Worm (Caenorhabditis elegans): Measurements from ENCODE around the gene nlp-66.

nlp-66 gene

DNA sequence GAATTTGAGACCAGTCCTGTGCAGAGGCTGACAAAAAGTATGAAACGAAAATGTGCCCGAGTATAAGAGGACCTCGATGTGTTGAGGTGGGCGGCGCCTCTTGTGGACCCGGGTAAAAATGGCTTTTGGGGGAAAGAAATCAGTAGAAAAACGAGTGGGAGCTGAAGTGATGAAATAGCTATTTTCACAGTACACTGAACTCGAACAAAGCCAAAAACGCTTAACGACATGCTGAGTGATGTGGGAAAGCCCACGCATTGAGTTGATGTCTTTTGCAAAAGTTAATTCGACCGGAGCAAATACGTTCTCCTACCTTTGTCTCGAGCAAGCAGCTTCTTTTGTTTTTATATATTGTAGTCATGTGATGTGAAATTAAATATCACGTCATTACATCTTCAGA is at the start of gene nlp-66:
Gene nlp-66 (minus strand): TSS at position 101 of the 400 bp plus-strand sequence.
- no peak for TF ChIP-seq B0310.2 (tag; optimal IDR thresholded peaks at IDR 0.05)
- no peak for TF ChIP-seq F13C5.2 (tag; optimal IDR thresholded peaks at IDR 0.05)

DNA sequence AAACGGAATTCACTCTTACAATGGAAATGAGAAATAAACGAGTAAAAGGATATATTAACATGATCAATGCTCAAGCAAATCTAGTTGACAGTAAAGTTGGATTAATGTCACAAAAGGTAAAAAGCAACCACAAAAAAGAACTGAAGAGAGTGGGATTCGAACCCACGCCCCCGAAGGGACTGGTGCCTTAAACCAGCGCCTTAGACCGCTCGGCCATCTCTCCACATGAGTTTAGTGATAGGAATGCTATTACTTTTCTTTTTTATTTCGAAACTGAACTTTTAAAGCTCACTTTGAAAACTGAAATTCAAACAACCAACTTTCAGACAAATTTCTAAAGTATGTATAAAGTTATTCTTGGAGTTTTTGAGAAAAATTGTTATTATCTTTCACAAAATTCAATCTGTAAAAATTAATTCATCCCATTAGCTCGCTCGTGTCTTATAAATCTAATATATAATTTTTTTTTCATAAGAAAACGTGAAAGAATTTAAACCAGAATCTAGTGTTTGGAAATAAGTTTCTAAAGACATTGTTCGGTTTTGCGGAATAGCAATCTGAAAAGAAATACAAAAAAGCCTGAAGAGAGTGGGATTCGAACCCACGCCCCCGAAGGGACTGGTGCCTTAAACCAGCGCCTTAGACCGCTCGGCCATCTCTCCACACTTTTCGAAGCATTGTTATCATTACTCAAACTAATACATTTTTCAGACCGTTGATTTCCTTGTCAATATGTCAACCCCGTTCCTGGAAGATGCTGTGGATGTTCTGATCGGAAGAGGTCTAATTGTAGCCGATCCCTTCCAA is 46.4 kb upstream of the nlp-66 start:
- no peak for TF ChIP-seq flt-1 (GFP tag; IDR thresholded peaks at IDR 0.05)
- TF ChIP-seq tbx-37 (GFP tag; conservative IDR thresholded peaks at IDR 0.05) = no peak

DNA sequence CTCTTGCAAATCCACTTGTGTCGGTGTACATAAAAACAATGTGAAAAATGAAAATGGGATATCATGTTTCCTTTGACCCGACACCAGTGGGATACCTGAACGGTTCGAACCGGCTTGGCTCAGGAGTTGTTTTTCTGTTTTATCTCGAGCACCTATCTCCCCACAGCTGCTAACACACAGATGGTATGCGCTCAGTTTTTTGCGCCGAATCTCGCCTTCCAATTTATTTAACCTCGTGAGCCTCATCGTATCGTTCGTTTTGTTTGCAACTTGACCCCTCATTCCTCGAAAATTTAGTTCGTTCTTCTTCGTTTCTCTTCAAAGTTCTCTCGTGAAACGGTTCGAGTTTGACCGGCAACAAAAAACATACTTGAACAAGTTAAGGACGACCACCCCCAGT is 43.9 kb upstream of the nlp-66 start, which contains the start of gene C05C9.1:
Gene C05C9.1 (plus strand): TSS at position 301 of the 400 bp plus-strand sequence.
- TF ChIP-seq pes-1 (GFP tag; IDR thresholded peaks at IDR 0.05) (no peak), aly-1 (tag; optimal IDR thresholded peaks at IDR 0.05) (no peak), hmbx-1 (tag; optimal IDR thresholded peaks at IDR 0.05) (no peak), tra-4 (tag; optimal IDR thresholded peaks at IDR 0.05) (no peak), F13C5.2 (tag; optimal IDR thresholded peaks at IDR 0.05) (no peak), ceh-36 (tag; optimal IDR thresholded peaks at IDR 0.05) (no peak), scrt-1 (GFP tag; IDR thresholded peaks at IDR 0.05) (no peak), hmg-4 (GFP tag; optimal IDR thresholded peaks at IDR 0.05) (no peak), ceh-13 (GFP tag; optimal IDR thresholded peaks at IDR 0.05) (no peak)

DNA sequence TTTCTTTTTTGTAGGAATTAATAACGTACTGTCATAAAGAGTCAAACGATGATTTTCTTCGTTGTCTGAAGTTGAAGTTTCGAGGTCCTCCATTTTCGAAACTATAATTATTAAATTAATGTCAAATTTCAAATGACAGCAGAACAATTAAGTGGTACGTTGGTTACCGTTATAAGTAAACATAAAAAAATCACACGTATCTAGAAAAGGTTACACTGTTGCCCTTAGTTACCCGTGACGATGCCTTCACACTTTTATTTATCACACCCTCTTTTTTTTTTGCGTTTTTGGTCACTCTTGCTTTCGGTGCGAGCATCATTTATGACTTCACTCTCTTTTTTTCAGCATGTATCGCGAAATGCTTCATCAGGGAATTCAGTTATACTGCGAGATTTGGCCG is 36.1 kb upstream of the nlp-66 start, which contains the start of the genes C05C9.3 and C05C9.2:
Gene C05C9.3 (minus strand): TSS at position 101 of the 400 bp plus-strand sequence.
Gene C05C9.2 (plus strand): TSS at position 346 of the 400 bp plus-strand sequence.
- TF ChIP-seq tra-4 (tag; optimal IDR thresholded peaks at IDR 0.05) (no peak), scrt-1 (GFP tag; IDR thresholded peaks at IDR 0.05) (no peak), B0310.2 (tag; optimal IDR thresholded peaks at IDR 0.05) (no peak), tbx-11 (GFP tag; IDR thresholded peaks at IDR 0.05) (no peak), tbx-37 (GFP tag; conservative IDR thresholded peaks at IDR 0.05) (no peak), aly-1 (tag; optimal IDR thresholded peaks at IDR 0.05) (no peak), hmbx-1 (tag; optimal IDR thresholded peaks at IDR 0.05) (no peak), ama-1 (optimal IDR thresholded peaks at IDR 0.05) (no peak), ceh-36 (tag; optimal IDR thresholded peaks at IDR 0.05) (no peak), ceh-13 (GFP tag; optimal IDR thresholded peaks at IDR 0.05) (no peak), pes-1 (GFP tag; IDR thresholded peaks at IDR 0.05) (no peak), hnd-1 (tag; optimal IDR thresholded peaks at IDR 0.05) (no peak), ets-7 (tag; optimal IDR thresholded peaks at IDR 0.05) (no peak), flt-1 (GFP tag; IDR thresholded peaks at IDR 0.05) (no peak)

DNA sequence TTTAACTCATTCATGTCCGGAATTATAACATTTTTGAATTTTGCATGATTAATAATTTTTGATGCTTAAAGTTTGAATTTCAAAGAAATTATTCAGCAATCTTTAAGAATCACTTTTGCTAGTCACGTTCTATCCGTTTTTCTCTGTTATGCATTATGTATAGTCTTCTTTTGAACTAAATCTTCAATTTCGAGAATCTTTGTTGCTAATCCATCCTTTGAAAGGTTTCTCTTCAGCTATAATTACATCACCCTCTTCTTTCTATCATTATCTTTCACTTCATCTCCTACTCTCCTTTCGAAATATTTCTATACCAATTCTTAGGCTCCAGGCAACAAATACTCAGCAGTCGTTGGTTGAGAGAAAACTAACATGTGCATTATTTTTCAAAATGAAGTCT is 34.9 kb upstream of the nlp-66 start:
- TF ChIP-seq ceh-13 (GFP tag; optimal IDR thresholded peaks at IDR 0.05) (no peak), ama-1 (optimal IDR thresholded peaks at IDR 0.05) (no peak), F13C5.2 (tag; optimal IDR thresholded peaks at IDR 0.05) (no peak), flt-1 (GFP tag; IDR thresholded peaks at IDR 0.05) (no peak), hmbx-1 (tag; optimal IDR thresholded peaks at IDR 0.05) (no peak), ets-7 (tag; optimal IDR thresholded peaks at IDR 0.05) (no peak), sea-1 (GFP tag; conservative IDR thresholded peaks at IDR 0.05) (no peak), tbx-11 (GFP tag; IDR thresholded peaks at IDR 0.05) (no peak), hnd-1 (tag; optimal IDR thresholded peaks at IDR 0.05) (no peak), tbx-37 (GFP tag; conservative IDR thresholded peaks at IDR 0.05) (no peak), scrt-1 (GFP tag; IDR thresholded peaks at IDR 0.05) (no peak), pes-1 (GFP tag; IDR thresholded peaks at IDR 0.05) (no peak), tra-4 (tag; optimal IDR thresholded peaks at IDR 0.05) (no peak), B0310.2 (tag; optimal IDR thresholded peaks at IDR 0.05) (no peak), ceh-36 (tag; optimal IDR thresholded peaks at IDR 0.05) (no peak), hmg-4 (GFP tag; optimal IDR thresholded peaks at IDR 0.05) (no peak), aly-1 (tag; optimal IDR thresholded peaks at IDR 0.05) (no peak)

DNA sequence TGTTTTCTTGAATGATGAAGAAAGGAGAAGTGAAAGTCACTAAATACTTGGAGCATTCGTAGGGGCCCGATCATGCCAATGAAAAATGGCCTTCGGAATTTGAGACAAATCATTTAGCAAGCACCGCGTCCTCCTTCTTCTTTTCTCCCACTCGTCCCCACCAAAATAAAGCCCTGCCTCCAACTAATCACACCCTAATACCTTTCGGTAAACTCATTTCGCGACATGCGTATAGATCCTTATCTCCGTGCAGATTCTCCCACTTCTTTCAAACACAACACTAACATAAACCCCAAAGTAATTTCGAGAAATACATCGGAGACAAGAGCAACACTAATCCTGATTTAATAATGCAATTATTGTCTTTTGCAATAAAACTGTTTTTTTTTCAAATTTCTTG is 21.0 kb upstream of the nlp-66 start:
- TF ChIP-seq aly-1 (tag; optimal IDR thresholded peaks at IDR 0.05) = no peak
- no peak for TF ChIP-seq ama-1 (optimal IDR thresholded peaks at IDR 0.05)
- no peak for TF ChIP-seq hnd-1 (tag; optimal IDR thresholded peaks at IDR 0.05)
- no peak for TF ChIP-seq scrt-1 (GFP tag; IDR thresholded peaks at IDR 0.05)
- no peak for TF ChIP-seq F13C5.2 (tag; optimal IDR thresholded peaks at IDR 0.05)
- TF ChIP-seq tbx-37 (GFP tag; conservative IDR thresholded peaks at IDR 0.05) = no peak
- TF ChIP-seq sea-1 (GFP tag; conservative IDR thresholded peaks at IDR 0.05) = no peak
- TF ChIP-seq hmbx-1 (tag; optimal IDR thresholded peaks at IDR 0.05) = no peak
- TF ChIP-seq hmg-4 (GFP tag; optimal IDR thresholded peaks at IDR 0.05) = no peak
- TF ChIP-seq B0310.2 (tag; optimal IDR thresholded peaks at IDR 0.05) = no peak
- TF ChIP-seq ceh-36 (tag; optimal IDR thresholded peaks at IDR 0.05) = no peak
- no peak for TF ChIP-seq pes-1 (GFP tag; IDR thresholded peaks at IDR 0.05)
- no peak for TF ChIP-seq ets-7 (tag; optimal IDR thresholded peaks at IDR 0.05)
- no peak for TF ChIP-seq flt-1 (GFP tag; IDR thresholded peaks at IDR 0.05)
- no peak for TF ChIP-seq tra-4 (tag; optimal IDR thresholded peaks at IDR 0.05)
- no peak for TF ChIP-seq tbx-11 (GFP tag; IDR thresholded peaks at IDR 0.05)
- no peak for TF ChIP-seq ceh-13 (GFP tag; optimal IDR thresholded peaks at IDR 0.05)

DNA sequence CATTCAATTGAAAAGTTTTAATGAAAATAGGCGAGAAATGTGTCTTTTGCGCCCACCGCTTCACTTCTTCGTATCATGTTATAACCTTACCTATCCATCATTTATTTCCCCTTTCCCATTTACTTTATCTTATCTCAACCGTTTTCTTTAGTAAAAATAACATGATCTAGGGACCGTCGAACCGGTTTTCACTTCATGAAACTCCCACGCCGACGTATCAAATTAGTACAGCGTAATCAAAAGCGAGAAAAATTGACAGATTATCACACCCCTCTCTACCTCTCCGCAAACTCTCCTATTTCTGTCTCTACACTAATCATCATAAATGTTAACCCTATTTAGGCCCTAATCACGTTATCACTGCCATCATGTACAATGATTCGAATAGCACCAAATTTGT is 20.4 kb upstream of the nlp-66 start:
- TF ChIP-seq aly-1 (tag; optimal IDR thresholded peaks at IDR 0.05) = no peak
- no peak for TF ChIP-seq pes-1 (GFP tag; IDR thresholded peaks at IDR 0.05)
- no peak for TF ChIP-seq ets-7 (tag; optimal IDR thresholded peaks at IDR 0.05)
- no peak for TF ChIP-seq flt-1 (GFP tag; IDR thresholded peaks at IDR 0.05)
- TF ChIP-seq hnd-1 (tag; optimal IDR thresholded peaks at IDR 0.05) = no peak
- no peak for TF ChIP-seq F13C5.2 (tag; optimal IDR thresholded peaks at IDR 0.05)
- no peak for TF ChIP-seq tra-4 (tag; optimal IDR thresholded peaks at IDR 0.05)
- TF ChIP-seq hmbx-1 (tag; optimal IDR thresholded peaks at IDR 0.05) = no peak
- no peak for TF ChIP-seq tbx-11 (GFP tag; IDR thresholded peaks at IDR 0.05)
- no peak for TF ChIP-seq tbx-37 (GFP tag; conservative IDR thresholded peaks at IDR 0.05)
- no peak for TF ChIP-seq ceh-13 (GFP tag; optimal IDR thresholded peaks at IDR 0.05)
- TF ChIP-seq scrt-1 (GFP tag; IDR thresholded peaks at IDR 0.05) = no peak
- TF ChIP-seq B0310.2 (tag; optimal IDR thresholded peaks at IDR 0.05) = no peak
- no peak for TF ChIP-seq hmg-4 (GFP tag; optimal IDR thresholded peaks at IDR 0.05)
- no peak for TF ChIP-seq ama-1 (optimal IDR thresholded peaks at IDR 0.05)
- no peak for TF ChIP-seq sea-1 (GFP tag; conservative IDR thresholded peaks at IDR 0.05)
